Worm (Caenorhabditis elegans) whole organism, young adult: Measurements from ENCODE around the gene H05C05.4.

Source experiments
- B0019.2 ChIP-seq: fragments of 200-800 bp; sonication (Bioruptor generic); conservative IDR thresholded peaks from 2 replicates; pipeline ENCODE4 v1.3.6; 2022; ENCODE audit warnings: missing genetic modification reagents, missing genetic modification characterization, missing compliant biosample characterization
- B0261.1 ChIP-seq: sonication (generic microtip); optimal IDR thresholded peaks from 2 replicates; lab custom pipeline; 2016; ENCODE audit warnings: mild to moderate bottlenecking, missing genetic modification characterization, moderate library complexity, missing compliant biosample characterization
- C06A6.2 ChIP-seq: fragments of 200-800 bp; sonication (Bioruptor generic); conservative IDR thresholded peaks from 2 replicates; pipeline ENCODE4 v1.3.6; 2022; ENCODE audit warnings: missing genetic modification characterization, missing compliant biosample characterization
- F22D6.2 ChIP-seq: sonication (generic microtip); optimal IDR thresholded peaks from 2 replicates; lab custom pipeline; 2016; ENCODE audit warnings: mild to moderate bottlenecking, missing genetic modification characterization, missing compliant biosample characterization
- F55B11.4 ChIP-seq: sonication (generic microtip); optimal IDR thresholded peaks from 2 replicates; lab custom pipeline; 2016; ENCODE audit warnings: missing compliant biosample characterization, missing genetic modification characterization, borderline replicate concordance; ENCODE audit not compliant: insufficient read depth
- Y53G8AR.9 ChIP-seq: fragments of 200-800 bp; sonication (Bioruptor generic); conservative IDR thresholded peaks from 2 replicates; pipeline ENCODE4 v1.3.6; 2022; ENCODE audit warnings: missing genetic modification reagents, missing genetic modification characterization, missing compliant biosample characterization
- Y56A3A.18 ChIP-seq: fragments of 200-800 bp; sonication (Bioruptor generic); IDR thresholded peaks from 2 replicates; pipeline ENCODE4 v1.3.6; 2022; ENCODE audit warnings: missing genetic modification reagents, missing genetic modification characterization, missing compliant biosample characterization
- Y67H2A.10 ChIP-seq: fragments of 200-800 bp; sonication (Bioruptor generic); conservative IDR thresholded peaks from 2 replicates; pipeline ENCODE4 v1.3.6; 2022; ENCODE audit warnings: missing genetic modification reagents, missing genetic modification characterization, missing compliant biosample characterization
- Y95B8A.8 ChIP-seq: fragments of 200-800 bp; sonication (Bioruptor generic); IDR thresholded peaks from 2 replicates; pipeline ENCODE4 v1.3.6; 2022; ENCODE audit warnings: missing genetic modification reagents, missing genetic modification characterization, missing compliant biosample characterization
- akir-1 ChIP-seq: fragments of 200-800 bp; sonication (Bioruptor generic); optimal IDR thresholded peaks from 2 replicates; lab custom pipeline; 2018; ENCODE audit warnings: mild to moderate bottlenecking, missing genetic modification characterization, moderate library complexity, missing compliant biosample characterization
- ama-1 ChIP-seq, 3 experiments: fragments of 150-350 bp in 1 of 3; sonication (generic microtip) in 2 of 3; optimal IDR thresholded peaks; 2 replicates each; lab custom pipeline; 2014 to 2018; ENCODE audit warnings: missing biosample characterization in 2 of 3, missing genetic modification characterization in 2 of 3, missing genetic modification reagents in 2 of 3
- atf-7 ChIP-seq: sonication (generic microtip); optimal IDR thresholded peaks from 2 replicates; lab custom pipeline; 2017; ENCODE audit warnings: mild to moderate bottlenecking, missing genetic modification characterization, missing compliant biosample characterization
- attf-6 ChIP-seq: fragments of 200-800 bp; sonication (Bioruptor generic); IDR thresholded peaks from 2 replicates; pipeline ENCODE4 v1.3.6; 2022; ENCODE audit warnings: missing genetic modification reagents, missing genetic modification characterization, missing compliant biosample characterization
- bed-2 ChIP-seq: fragments of 200-800 bp; sonication (Bioruptor generic); IDR thresholded peaks from 2 replicates; pipeline ENCODE4 v1.3.6; 2022; ENCODE audit warnings: missing genetic modification reagents, missing genetic modification characterization, missing compliant biosample characterization
- cebp-2 ChIP-seq: fragments of 200-800 bp; sonication (Bioruptor generic); IDR thresholded peaks from 2 replicates; pipeline ENCODE4 v1.3.6; 2022; ENCODE audit warnings: missing genetic modification characterization, missing compliant biosample characterization
- ceh-100 ChIP-seq: fragments of 200-800 bp; sonication (Bioruptor generic); IDR thresholded peaks from 2 replicates; pipeline ENCODE4 v1.3.6; 2022; ENCODE audit warnings: missing genetic modification reagents, missing genetic modification characterization, missing compliant biosample characterization
- ceh-27 ChIP-seq: fragments of 200-800 bp; sonication (Bioruptor generic); optimal IDR thresholded peaks from 2 replicates; lab custom pipeline; 2018; ENCODE audit warnings: mild to moderate bottlenecking, missing genetic modification characterization, moderate library complexity, missing compliant biosample characterization
- die-1 ChIP-seq: sonication (generic microtip); optimal IDR thresholded peaks from 2 replicates; lab custom pipeline; 2016; ENCODE audit warnings: missing genotype, mild to moderate bottlenecking, missing genetic modification characterization, missing compliant biosample characterization
- dpff-1 ChIP-seq: sonication (generic microtip); optimal IDR thresholded peaks from 2 replicates; lab custom pipeline; 2017; ENCODE audit warnings: mild to moderate bottlenecking, missing genetic modification characterization, missing compliant biosample characterization
- fkh-3 ChIP-seq: sonication (generic microtip); optimal IDR thresholded peaks from 2 replicates; lab custom pipeline; 2016; ENCODE audit warnings: mild to moderate bottlenecking, missing genetic modification characterization, missing compliant biosample characterization
- hlh-12 ChIP-seq: sonication (generic microtip); optimal IDR thresholded peaks from 2 replicates; lab custom pipeline; 2016; ENCODE audit warnings: missing genetic modification characterization, missing compliant biosample characterization
- hsf-1 ChIP-seq: fragments of 200-800 bp; sonication (Bioruptor generic); IDR thresholded peaks from 2 replicates; pipeline ENCODE4 v1.3.6; 2022; ENCODE audit warnings: missing genetic modification reagents, missing genetic modification characterization, missing compliant biosample characterization
- lag-1 ChIP-seq: fragments of 200-800 bp; sonication (Bioruptor generic); IDR thresholded peaks from 2 replicates; pipeline ENCODE4 v1.3.6; 2022; ENCODE audit warnings: missing genetic modification reagents, missing genetic modification characterization, missing compliant biosample characterization
- lin-35 ChIP-seq, 3 experiments: fragments of 150-350 bp in 2 of 3; sonication (generic microtip) in 1 of 3; optimal IDR thresholded peaks; 2 replicates each; lab custom pipeline; 2014 to 2018; ENCODE audit warnings: missing biosample characterization in 3 of 3, missing genetic modification characterization in 3 of 3, missing genetic modification reagents in 3 of 3
- lin-40 ChIP-seq: sonication (generic microtip); optimal IDR thresholded peaks from 2 replicates; lab custom pipeline; 2016; ENCODE audit warnings: missing genetic modification characterization, mild to moderate bottlenecking, missing compliant biosample characterization, missing genotype, missing genetic modification reagents
- lin-54 ChIP-seq: fragments of 200-800 bp; sonication (Bioruptor generic); optimal IDR thresholded peaks from 2 replicates; lab custom pipeline; 2018; ENCODE audit warnings: mild to moderate bottlenecking, missing genetic modification characterization, missing compliant biosample characterization
- lir-1 ChIP-seq: fragments of 200-800 bp; sonication (Bioruptor generic); conservative IDR thresholded peaks from 2 replicates; pipeline ENCODE4 v1.3.6; 2022; ENCODE audit warnings: missing genetic modification reagents, missing genetic modification characterization, missing compliant biosample characterization
- madf-10 ChIP-seq: sonication (generic microtip); optimal IDR thresholded peaks from 2 replicates; lab custom pipeline; 2016; ENCODE audit warnings: mild to moderate bottlenecking, missing genetic modification characterization, missing compliant biosample characterization
- madf-3 ChIP-seq: fragments of 200-800 bp; sonication (Bioruptor generic); IDR thresholded peaks from 2 replicates; pipeline ENCODE4 v1.3.6; 2022; ENCODE audit warnings: missing genetic modification reagents, missing genetic modification characterization, missing compliant biosample characterization
- nfya-1 ChIP-seq: sonication (generic microtip); optimal IDR thresholded peaks from 2 replicates; lab custom pipeline; 2017; ENCODE audit warnings: antibody characterized with exemption, missing compliant biosample characterization, missing genetic modification characterization, borderline replicate concordance; ENCODE audit not compliant: insufficient read depth
- nfya-2 ChIP-seq: fragments of 200-800 bp; sonication (Bioruptor generic); IDR thresholded peaks from 2 replicates; pipeline ENCODE4 v1.3.6; 2022; ENCODE audit warnings: missing genetic modification reagents, missing genetic modification characterization, missing compliant biosample characterization
- nfyb-1 ChIP-seq: fragments of 200-800 bp; sonication (Bioruptor generic); IDR thresholded peaks from 2 replicates; pipeline ENCODE4 v1.3.6; 2022; ENCODE audit warnings: missing genetic modification reagents, missing genetic modification characterization, missing compliant biosample characterization
- nhr-179 ChIP-seq: sonication (generic microtip); optimal IDR thresholded peaks from 2 replicates; lab custom pipeline; 2016; ENCODE audit warnings: mild to moderate bottlenecking, missing genetic modification characterization, missing compliant biosample characterization
- pha-4 ChIP-seq: fragments of 150-350 bp; sonication (generic microtip); optimal IDR thresholded peaks from 2 replicates; lab custom pipeline; 2014; ENCODE audit warnings: missing biosample characterization, missing genetic modification reagents, missing genetic modification characterization
- repo-1 ChIP-seq: sonication (generic microtip); optimal IDR thresholded peaks from 2 replicates; lab custom pipeline; 2017; ENCODE audit warnings: mild to moderate bottlenecking, missing genetic modification characterization, missing compliant biosample characterization
- sdz-38 ChIP-seq: sonication (generic microtip); optimal IDR thresholded peaks from 2 replicates; lab custom pipeline; 2016; ENCODE audit warnings: missing genotype, missing genetic modification characterization, missing compliant biosample characterization
- snpc-1.1 ChIP-seq: sonication (generic microtip); optimal IDR thresholded peaks from 2 replicates; lab custom pipeline; 2017; ENCODE audit warnings: missing genetic modification characterization, mild to moderate bottlenecking, missing compliant biosample characterization, antibody characterized with exemption, moderate library complexity, missing genotype, missing genetic modification reagents; ENCODE audit not compliant: insufficient read depth
- snpc-4 ChIP-seq, 5 experiments: fragments of 150-350 bp in 1 of 5; sonication (generic microtip) in 4 of 5; optimal IDR thresholded peaks; 2 replicates each; lab custom pipeline; 2014 to 2018; ENCODE audit warnings: missing genetic modification characterization in 5 of 5, missing biosample characterization in 3 of 5, antibody characterized with exemption in 2 of 5, mild to moderate bottlenecking in 2 of 5, missing compliant biosample characterization in 2 of 5, missing genotype in 2 of 5, moderate library complexity in 2 of 5, missing genetic modification reagents in 1 of 5
- unc-130 ChIP-seq: sonication (generic microtip); optimal IDR thresholded peaks from 2 replicates; lab custom pipeline; 2016; ENCODE audit warnings: missing genetic modification reagents, missing genetic modification characterization, missing compliant biosample characterization
- unc-62 ChIP-seq: fragments of 150-350 bp; optimal IDR thresholded peaks from 2 replicates; lab custom pipeline; 2014; ENCODE audit warnings: missing biosample characterization, missing genetic modification reagents, missing genetic modification characterization
- zfh-2 ChIP-seq: fragments of 200-800 bp; sonication (Bioruptor generic); conservative IDR thresholded peaks from 2 replicates; pipeline ENCODE4 v1.3.6; 2022; ENCODE audit warnings: missing genetic modification reagents, missing genetic modification characterization, missing compliant biosample characterization
- zim-3 ChIP-seq: sonication (generic microtip); optimal IDR thresholded peaks from 2 replicates; lab custom pipeline; 2017; ENCODE audit warnings: mild to moderate bottlenecking, missing genetic modification characterization, moderate library complexity, missing compliant biosample characterization
- ztf-18 ChIP-seq: sonication (generic microtip); optimal IDR thresholded peaks from 2 replicates; lab custom pipeline; 2016; ENCODE audit warnings: missing genotype, mild to moderate bottlenecking, missing genetic modification characterization, missing compliant biosample characterization
- ztf-25 ChIP-seq: fragments of 200-800 bp; sonication (Bioruptor generic); IDR thresholded peaks from 2 replicates; pipeline ENCODE4 v1.3.6; 2022; ENCODE audit warnings: missing genetic modification reagents, missing genetic modification characterization, missing compliant biosample characterization
- ztf-28 ChIP-seq: fragments of 200-800 bp; sonication (Bioruptor generic); IDR thresholded peaks from 2 replicates; pipeline ENCODE4 v1.3.6; 2022; ENCODE audit warnings: missing genetic modification reagents, missing genetic modification characterization, missing compliant biosample characterization
- ztf-3 ChIP-seq: fragments of 200-800 bp; sonication (Bioruptor generic); optimal IDR thresholded peaks from 2 replicates; lab custom pipeline; 2018; ENCODE audit warnings: mild to moderate bottlenecking, missing genetic modification characterization, missing compliant biosample characterization

The H05C05.4 gene

DNA sequence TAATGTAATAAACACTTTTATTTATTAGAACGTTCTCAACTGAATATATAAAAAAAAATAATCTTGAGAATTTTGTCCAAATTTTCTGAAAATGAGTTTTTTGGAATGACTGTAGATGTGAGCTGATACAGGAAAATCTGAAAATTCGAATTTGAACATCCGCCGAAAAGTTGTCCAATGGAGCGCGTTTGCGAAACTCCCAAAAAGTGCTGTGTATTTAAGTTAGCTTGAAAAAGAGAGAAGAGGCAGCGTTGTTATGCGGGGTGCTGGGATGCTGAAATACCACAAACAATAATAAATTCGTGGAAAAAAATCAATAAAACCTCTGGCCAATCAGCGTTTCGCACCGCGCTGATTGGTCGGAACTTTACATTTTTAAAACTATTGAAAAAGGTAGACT, 24.2 kb upstream of the H05C05.4 start:
- no peak for TF ChIP-seq ztf-25 (GFP tag; lab: Robert Waterston, UW)
- TF ChIP-seq ceh-27 (GFP tag; lab: Kevin White, UChicago): no peak
- no peak for TF ChIP-seq bed-2 (GFP tag; lab: Robert Waterston, UW)
- no peak for TF ChIP-seq ceh-100 (GFP tag; lab: Robert Waterston, UW)
- TF ChIP-seq ama-1 (optimal IDR thresholded peaks at IDR 0.05; lab: Kevin White, UChicago): no peak
- no peak for TF ChIP-seq ama-1 (GFP tag; optimal IDR thresholded peaks at IDR 0.05; lab: Kevin White, UChicago)
- TF ChIP-seq unc-130 (GFP tag; lab: Kevin White, UChicago): no peak
- TF ChIP-seq lin-40 (tag; lab: Kevin White, UChicago): no peak
- TF ChIP-seq zim-3: no peak
- TF ChIP-seq B0261.1 (tag; lab: Kevin White, UChicago): no peak
- no peak for TF ChIP-seq lin-54 (GFP tag; lab: Kevin White, UChicago)
- no peak for TF ChIP-seq nfya-2 (GFP tag; lab: Robert Waterston, UW)
- TF ChIP-seq lin-35 (GFP tag; optimal IDR thresholded peaks at IDR 0.05; lab: Kevin White, UChicago): no peak
- TF ChIP-seq lir-1 (GFP tag; lab: Robert Waterston, UW): no peak
- no peak for TF ChIP-seq repo-1 (tag; lab: Kevin White, UChicago)
- TF ChIP-seq zfh-2 (GFP tag; lab: Robert Waterston, UW): no peak
- no peak for TF ChIP-seq attf-6 (GFP tag; lab: Robert Waterston, UW)
- TF ChIP-seq ztf-3 (GFP tag; lab: Kevin White, UChicago): no peak
- TF ChIP-seq akir-1 (GFP tag; lab: Kevin White, UChicago): no peak
- no peak for TF ChIP-seq snpc-1.1 (tag; lab: Kevin White, UChicago)
- no peak for TF ChIP-seq B0019.2

DNA sequence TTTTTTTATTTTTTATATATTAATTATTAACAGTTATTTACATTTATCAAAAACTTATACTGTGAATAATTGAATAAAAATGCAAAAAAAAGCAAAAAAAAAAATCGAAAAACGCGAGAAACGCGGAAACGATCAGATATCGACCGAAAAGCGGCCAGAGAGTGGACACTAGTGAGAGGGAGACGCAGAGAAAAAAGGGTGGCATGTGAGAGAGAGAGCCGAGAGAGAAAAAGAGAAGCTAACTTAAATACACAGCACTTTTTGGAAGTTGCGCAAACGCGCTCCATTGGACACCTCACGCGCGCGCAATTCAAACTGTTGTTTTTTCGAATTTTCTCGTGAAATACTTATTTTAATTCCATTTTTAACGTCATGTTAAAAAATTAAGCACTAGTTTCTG, 20.5 kb upstream of the H05C05.4 start:
- no peak for TF ChIP-seq F55B11.4 (tag; lab: Kevin White, UChicago)
- TF ChIP-seq unc-62 (GFP tag; lab: Kevin White, UChicago): no peak
- no peak for TF ChIP-seq Y56A3A.18
- TF ChIP-seq hsf-1 (GFP tag; lab: Robert Waterston, UW): no peak
- TF ChIP-seq Y95B8A.8: no peak
- peak; percentile 4 for TF ChIP-seq madf-10 (tag; lab: Kevin White, UChicago)
- TF ChIP-seq nfya-1 (tag; lab: Kevin White, UChicago): no peak
- TF ChIP-seq zfh-2 (GFP tag; lab: Robert Waterston, UW): peak; percentile 76
- TF ChIP-seq madf-3 (GFP tag; lab: Robert Waterston, UW): no peak
- TF ChIP-seq die-1: no peak
- no peak for TF ChIP-seq snpc-4 (GFP tag; optimal IDR thresholded peaks at IDR 0.05; lab: Kevin White, UChicago)
- no peak for TF ChIP-seq snpc-4 (tag; optimal IDR thresholded peaks at IDR 0.05; lab: Kevin White, UChicago)
- TF ChIP-seq ztf-28 (GFP tag; lab: Robert Waterston, UW): no peak
- peak; percentile 90 for TF ChIP-seq nfyb-1
- no peak for TF ChIP-seq pha-4 (tag; lab: Kevin White, UChicago)
- no peak for TF ChIP-seq atf-7
- TF ChIP-seq sdz-38: no peak
- no peak for TF ChIP-seq snpc-1.1 (tag; lab: Kevin White, UChicago)
- no peak for TF ChIP-seq nhr-179
- peak in 1 of 3 experiments; percentile 72 for TF ChIP-seq lin-35 (GFP tag; optimal IDR thresholded peaks at IDR 0.05; lab: Kevin White, UChicago)
- peak; percentile 56; the same call in 1 of the 2 replicates for TF ChIP-seq C06A6.2 (GFP tag; lab: Robert Waterston, UW)
- no peak for TF ChIP-seq cebp-2 (GFP tag; lab: Robert Waterston, UW)
- no peak for TF ChIP-seq lag-1 (GFP tag; lab: Robert Waterston, UW)
- no peak for TF ChIP-seq fkh-3
- peak; percentile 23 for TF ChIP-seq ztf-18 (tag; lab: Kevin White, UChicago)
- TF ChIP-seq Y67H2A.10 (GFP tag; lab: Robert Waterston, UW): no peak
- TF ChIP-seq dpff-1 (tag; lab: Kevin White, UChicago): no peak
- TF ChIP-seq F22D6.2: no peak
- no peak for TF ChIP-seq B0019.2
- no peak for TF ChIP-seq ztf-25 (GFP tag; lab: Robert Waterston, UW)
- 0 out of 2 replicates have a peak, but pooled peaks have one; percentile 26 for TF ChIP-seq lir-1 (GFP tag; lab: Robert Waterston, UW)
- TF ChIP-seq Y53G8AR.9: no peak
- no peak for TF ChIP-seq hlh-12 (tag; lab: Kevin White, UChicago)
- TF ChIP-seq lin-54 (GFP tag; lab: Kevin White, UChicago): peak; percentile 81
